Worm (Caenorhabditis elegans): ENCODE data around the gene Y45F3A.8.
A peak's percentile ranks its signal among the peaks of the same experiment; 100 is the strongest.

Gene Y45F3A.8

ce11 chrIII:10583483-10583882 lies 9.1 kb downstream of the Y45F3A.8 start:
- TF ChIP-seq ztf-23 (GFP tag; IDR thresholded peaks at IDR 0.05) (no peak), med-1 (GFP tag; optimal IDR thresholded peaks at IDR 0.05; ENCODE audit: insufficient read depth) (no peak)

ce11 chrIII:10580206-10580605 lies 12.4 kb downstream of the Y45F3A.8 start:
- TF ChIP-seq flt-1 (GFP tag; IDR thresholded peaks at IDR 0.05): no peak
- TF ChIP-seq tab-1 (GFP tag; IDR thresholded peaks at IDR 0.05): no peak

- TF ChIP-seq flt-1 (GFP tag; IDR thresholded peaks at IDR 0.05) (no peak), ztf-29 (GFP tag; IDR thresholded peaks at IDR 0.05) (no peak), tab-1 (GFP tag; IDR thresholded peaks at IDR 0.05) (no peak), ztf-23 (GFP tag; IDR thresholded peaks at IDR 0.05) (no peak), cog-1 (tag; optimal IDR thresholded peaks at IDR 0.05) (no peak), ref-1 (GFP tag; conservative IDR thresholded peaks at IDR 0.05) (no peak), klf-2 (GFP tag; conservative IDR thresholded peaks at IDR 0.05) (no peak), T22C8.4 (GFP tag; IDR thresholded peaks at IDR 0.05) (no peak), med-1 (GFP tag; optimal IDR thresholded peaks at IDR 0.05; ENCODE audit: insufficient read depth) (no peak)
Measured at ce11 chrIII:10578873-10579272, 13.8 kb downstream of the Y45F3A.8 start.

DNA sequence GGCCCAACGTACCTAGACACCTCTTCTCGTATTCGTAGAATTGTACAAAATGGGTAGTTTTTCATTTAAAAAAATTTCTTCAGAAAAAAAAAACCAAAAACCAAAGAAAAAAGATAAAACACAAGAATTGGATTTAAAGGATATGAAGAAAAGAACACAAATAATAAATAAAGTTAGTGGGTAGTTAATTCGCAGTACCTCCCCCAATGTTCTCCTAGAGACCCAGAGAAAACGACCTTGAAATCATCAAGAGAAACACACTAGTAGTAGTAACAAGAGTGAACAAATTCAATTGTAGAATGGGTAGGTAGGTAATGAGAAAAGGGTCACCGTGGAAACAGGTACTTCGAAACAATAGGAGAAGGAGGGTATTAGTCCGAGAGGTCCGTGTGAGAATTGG lies 14.8 kb downstream of the Y45F3A.8 start:
- TF ChIP-seq flt-1 (GFP tag; IDR thresholded peaks at IDR 0.05): no peak
- no peak for TF ChIP-seq klf-2 (GFP tag; conservative IDR thresholded peaks at IDR 0.05)
- TF ChIP-seq ztf-29 (GFP tag; IDR thresholded peaks at IDR 0.05): no peak
- no peak for TF ChIP-seq T22C8.4 (GFP tag; IDR thresholded peaks at IDR 0.05)
- TF ChIP-seq cog-1 (tag; optimal IDR thresholded peaks at IDR 0.05): no peak
- TF ChIP-seq ref-1 (GFP tag; conservative IDR thresholded peaks at IDR 0.05): no peak
- no peak for TF ChIP-seq tab-1 (GFP tag; IDR thresholded peaks at IDR 0.05)
- TF ChIP-seq med-1 (GFP tag; optimal IDR thresholded peaks at IDR 0.05; ENCODE audit: insufficient read depth): no peak

- TF ChIP-seq ztf-29 (GFP tag; IDR thresholded peaks at IDR 0.05) (no peak), tab-1 (GFP tag; IDR thresholded peaks at IDR 0.05) (no peak), T22C8.4 (GFP tag; IDR thresholded peaks at IDR 0.05) (no peak), cog-1 (tag; optimal IDR thresholded peaks at IDR 0.05) (no peak), flt-1 (GFP tag; IDR thresholded peaks at IDR 0.05) (no peak), ref-1 (GFP tag; conservative IDR thresholded peaks at IDR 0.05) (no peak), med-1 (GFP tag; optimal IDR thresholded peaks at IDR 0.05; ENCODE audit: insufficient read depth) (no peak), ztf-23 (GFP tag; IDR thresholded peaks at IDR 0.05) (no peak), klf-2 (GFP tag; conservative IDR thresholded peaks at IDR 0.05) (no peak)
Measured at ce11 chrIII:10575320-10575719, 17.3 kb downstream of the Y45F3A.8 start, which contains the start of gene Y45F3A.4. Y45F3A.4 (minus strand) TSS chrIII:10575420.

DNA sequence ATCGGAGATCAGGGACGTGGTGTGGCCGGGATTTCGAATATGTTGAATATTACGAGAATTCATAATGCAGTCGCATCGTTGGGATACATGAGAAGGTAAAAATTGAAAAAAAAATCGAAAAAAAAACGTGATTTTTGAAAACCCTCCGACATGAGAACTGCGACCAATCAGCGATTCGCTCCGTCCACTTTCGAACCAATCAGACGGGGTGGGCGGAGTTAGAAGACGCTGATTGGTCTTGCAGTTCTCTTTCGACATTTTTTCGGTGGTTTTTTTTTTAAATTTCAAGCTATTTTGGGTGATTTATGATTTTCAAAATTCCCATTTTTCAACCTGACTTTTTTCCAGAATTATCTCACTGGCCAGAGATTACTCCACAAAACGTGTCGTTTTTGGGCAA lies 23.4 kb downstream of the Y45F3A.8 start:
- TF ChIP-seq T22C8.4 (GFP tag; IDR thresholded peaks at IDR 0.05): no peak
- TF ChIP-seq cog-1 (tag; optimal IDR thresholded peaks at IDR 0.05): no peak
- TF ChIP-seq klf-2 (GFP tag; conservative IDR thresholded peaks at IDR 0.05): no peak

ce11 chrIII:10565926-10566325 lies 26.7 kb downstream of the Y45F3A.8 start, which contains the start of gene acdh-11:
acdh-11 (plus strand) TSS chrIII:10566258.
- TF ChIP-seq T22C8.4 (GFP tag; IDR thresholded peaks at IDR 0.05) (no peak), cog-1 (tag; optimal IDR thresholded peaks at IDR 0.05) (no peak), flt-1 (GFP tag; IDR thresholded peaks at IDR 0.05) (no peak), tab-1 (GFP tag; IDR thresholded peaks at IDR 0.05) (no peak), klf-2 (GFP tag; conservative IDR thresholded peaks at IDR 0.05) (no peak), ref-1 (GFP tag; conservative IDR thresholded peaks at IDR 0.05) (no peak)

DNA sequence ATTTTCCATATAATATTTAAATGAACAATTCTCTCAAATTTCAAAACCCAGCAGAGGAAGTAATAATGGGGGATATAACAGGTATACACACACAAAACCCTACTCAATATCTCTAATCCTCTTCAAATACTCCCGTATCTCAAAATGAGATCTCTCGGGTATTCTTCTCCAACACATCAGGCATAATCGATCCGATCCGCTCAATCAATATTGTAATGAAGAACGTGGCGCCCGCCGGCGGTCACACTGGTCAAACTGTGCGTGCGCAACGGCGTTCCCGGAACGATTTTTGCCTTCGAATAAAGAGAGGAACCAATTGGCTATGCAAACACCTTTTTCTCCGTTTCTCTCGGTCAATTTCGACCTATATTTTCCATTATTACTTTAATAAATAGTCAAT lies 30.1 kb downstream of the Y45F3A.8 start:
- TF ChIP-seq T22C8.4 (GFP tag; IDR thresholded peaks at IDR 0.05): peak; percentile 70
- no peak for TF ChIP-seq klf-2 (GFP tag; conservative IDR thresholded peaks at IDR 0.05)

DNA sequence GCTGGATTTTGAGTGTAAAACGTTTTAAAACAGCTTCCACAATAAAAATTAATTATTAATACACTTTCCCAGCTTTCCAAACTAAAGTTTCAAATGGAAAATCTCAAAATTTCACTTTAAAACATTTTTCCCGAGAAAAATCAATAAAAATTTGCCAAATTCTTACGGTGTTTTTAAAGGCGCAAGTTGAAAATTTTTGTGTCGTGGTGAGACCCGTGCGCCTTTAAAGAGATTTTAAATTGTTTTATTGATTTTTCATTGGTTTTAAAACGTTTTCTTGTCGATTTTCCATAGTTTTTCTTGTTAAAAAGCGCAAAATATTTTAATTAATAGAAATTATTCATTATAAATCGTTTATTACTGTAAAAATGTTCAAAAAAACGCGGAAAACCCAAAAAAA lies 30.7 kb downstream of the Y45F3A.8 start, which contains the start of gene Y45F3A.1:
Gene Y45F3A.1 (minus strand): TSS at position 12 of the 400 bp plus-strand sequence.
- TF ChIP-seq T22C8.4 (GFP tag; IDR thresholded peaks at IDR 0.05) (no peak), cog-1 (tag; optimal IDR thresholded peaks at IDR 0.05) (no peak), ztf-29 (GFP tag; IDR thresholded peaks at IDR 0.05) (no peak), ref-1 (GFP tag; conservative IDR thresholded peaks at IDR 0.05) (no peak), klf-2 (GFP tag; conservative IDR thresholded peaks at IDR 0.05) (no peak), flt-1 (GFP tag; IDR thresholded peaks at IDR 0.05) (no peak), tab-1 (GFP tag; IDR thresholded peaks at IDR 0.05) (no peak), ztf-23 (GFP tag; IDR thresholded peaks at IDR 0.05) (no peak), med-1 (GFP tag; optimal IDR thresholded peaks at IDR 0.05; ENCODE audit: insufficient read depth) (no peak)

- TF ChIP-seq ztf-23 (GFP tag; IDR thresholded peaks at IDR 0.05): no peak
- no peak for TF ChIP-seq cog-1 (tag; optimal IDR thresholded peaks at IDR 0.05)
- no peak for TF ChIP-seq T22C8.4 (GFP tag; IDR thresholded peaks at IDR 0.05)
Measured at ce11 chrIII:10560296-10560695, 32.3 kb downstream of the Y45F3A.8 start, which contains the start of gene rab-30. rab-30 (plus strand) TSS chrIII:10560596.

DNA sequence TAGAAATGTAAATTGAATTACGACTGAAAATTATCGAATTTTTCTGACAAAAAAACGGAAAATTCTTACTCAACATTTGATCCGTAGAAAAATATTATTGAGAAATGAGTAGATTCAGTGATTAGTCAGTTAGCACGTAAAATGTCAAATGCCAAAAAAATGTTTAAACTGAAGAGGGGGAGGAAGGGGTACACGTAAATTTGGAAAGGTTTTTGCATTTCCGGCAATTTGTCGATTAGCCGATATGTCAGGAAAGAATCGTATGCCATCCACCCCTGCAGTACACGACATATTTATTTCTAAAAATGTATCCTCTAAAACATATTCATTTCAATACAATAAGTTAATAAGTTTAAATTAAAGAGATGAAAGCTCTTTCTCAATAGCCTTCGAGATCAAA lies 34.7 kb downstream of the Y45F3A.8 start, which contains the start of gene T21C12.4:
Gene T21C12.4 (minus strand): TSS at position 101 of the 400 bp plus-strand sequence.
- no peak for TF ChIP-seq ztf-23 (GFP tag; IDR thresholded peaks at IDR 0.05)
- TF ChIP-seq T22C8.4 (GFP tag; IDR thresholded peaks at IDR 0.05): no peak

DNA sequence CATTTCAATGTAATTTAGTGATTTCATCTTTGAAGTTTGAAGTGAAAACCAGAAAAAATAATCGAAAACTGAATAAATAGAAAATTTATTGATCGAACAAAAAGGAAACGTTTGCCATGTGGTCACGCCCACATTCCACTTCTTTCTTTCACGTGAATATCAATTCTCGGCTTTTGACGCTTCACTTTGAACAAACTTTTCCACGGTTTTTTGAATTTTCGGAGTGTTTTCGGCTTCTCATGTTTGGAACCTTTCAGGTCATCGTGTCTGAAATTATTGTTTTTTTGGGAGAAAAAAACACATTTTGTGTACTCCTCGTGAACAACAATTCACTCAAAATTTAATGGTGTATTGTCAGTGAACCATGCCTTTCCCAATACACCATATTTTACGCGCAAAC lies 39.7 kb downstream of the Y45F3A.8 start, which contains the start of gene T21C12.8:
Gene T21C12.8 (minus strand): TSS at position 101 of the 400 bp plus-strand sequence.
- TF ChIP-seq ztf-29 (GFP tag; IDR thresholded peaks at IDR 0.05) (no peak), T22C8.4 (GFP tag; IDR thresholded peaks at IDR 0.05) (no peak), med-1 (GFP tag; optimal IDR thresholded peaks at IDR 0.05; ENCODE audit: insufficient read depth) (no peak), cog-1 (tag; optimal IDR thresholded peaks at IDR 0.05) (no peak), flt-1 (GFP tag; IDR thresholded peaks at IDR 0.05) (no peak), tab-1 (GFP tag; IDR thresholded peaks at IDR 0.05) (no peak), ztf-23 (GFP tag; IDR thresholded peaks at IDR 0.05) (no peak), ref-1 (GFP tag; conservative IDR thresholded peaks at IDR 0.05) (no peak), klf-2 (GFP tag; conservative IDR thresholded peaks at IDR 0.05) (no peak)

All from whole organism, midembryonic.